Worm (Caenorhabditis elegans) whole organism, midembryonic: ENCODE data around the gene num-1.

Experiments used
- T22C8.4 ChIP-seq: fragments of 200-800 bp; sonication (Bioruptor generic); IDR thresholded peaks from 2 replicates; pipeline ENCODE4 v1.3.6; 2022; ENCODE audit warnings: missing genetic modification characterization, missing compliant biosample characterization
- flt-1 ChIP-seq: fragments of 200-800 bp; sonication (Bioruptor generic); IDR thresholded peaks from 2 replicates; pipeline ENCODE4 v1.3.6; 2022; ENCODE audit warnings: missing genetic modification characterization, missing compliant biosample characterization
- klf-2 ChIP-seq: fragments of 200-800 bp; sonication (Bioruptor generic); conservative IDR thresholded peaks from 2 replicates; pipeline ENCODE4 v1.3.6; 2022; ENCODE audit warnings: missing genetic modification reagents, missing genetic modification characterization, missing compliant biosample characterization
- med-1 ChIP-seq: sonication (generic microtip); optimal IDR thresholded peaks from 2 replicates; lab custom pipeline; 2017; ENCODE audit warnings: missing genetic modification characterization, mild to moderate bottlenecking, missing compliant biosample characterization, antibody characterized with exemption, missing genetic modification reagents; ENCODE audit not compliant: insufficient read depth
- ztf-29 ChIP-seq: fragments of 200-800 bp; sonication (Bioruptor generic); IDR thresholded peaks from 2 replicates; pipeline ENCODE4 v1.3.6; 2022; ENCODE audit warnings: missing genetic modification reagents, missing genetic modification characterization, missing compliant biosample characterization

- TF ChIP-seq flt-1 (no peak), med-1 (GFP tag; lab: Kevin White, UChicago) (no peak), T22C8.4 (no peak), klf-2 (GFP tag; lab: Robert Waterston, UW) (no peak), ztf-29 (GFP tag; lab: Robert Waterston, UW) (no peak)
These were observed 2.3 kb downstream of the num-1 start for ce11 chrV:20831867-20832266.
